Fruit fly (Drosophila melanogaster): ENCODE measurements around the gene primo-2.
A peak's percentile ranks its signal among the peaks of the same experiment; 100 is the strongest.

primo-2 gene

DNA sequence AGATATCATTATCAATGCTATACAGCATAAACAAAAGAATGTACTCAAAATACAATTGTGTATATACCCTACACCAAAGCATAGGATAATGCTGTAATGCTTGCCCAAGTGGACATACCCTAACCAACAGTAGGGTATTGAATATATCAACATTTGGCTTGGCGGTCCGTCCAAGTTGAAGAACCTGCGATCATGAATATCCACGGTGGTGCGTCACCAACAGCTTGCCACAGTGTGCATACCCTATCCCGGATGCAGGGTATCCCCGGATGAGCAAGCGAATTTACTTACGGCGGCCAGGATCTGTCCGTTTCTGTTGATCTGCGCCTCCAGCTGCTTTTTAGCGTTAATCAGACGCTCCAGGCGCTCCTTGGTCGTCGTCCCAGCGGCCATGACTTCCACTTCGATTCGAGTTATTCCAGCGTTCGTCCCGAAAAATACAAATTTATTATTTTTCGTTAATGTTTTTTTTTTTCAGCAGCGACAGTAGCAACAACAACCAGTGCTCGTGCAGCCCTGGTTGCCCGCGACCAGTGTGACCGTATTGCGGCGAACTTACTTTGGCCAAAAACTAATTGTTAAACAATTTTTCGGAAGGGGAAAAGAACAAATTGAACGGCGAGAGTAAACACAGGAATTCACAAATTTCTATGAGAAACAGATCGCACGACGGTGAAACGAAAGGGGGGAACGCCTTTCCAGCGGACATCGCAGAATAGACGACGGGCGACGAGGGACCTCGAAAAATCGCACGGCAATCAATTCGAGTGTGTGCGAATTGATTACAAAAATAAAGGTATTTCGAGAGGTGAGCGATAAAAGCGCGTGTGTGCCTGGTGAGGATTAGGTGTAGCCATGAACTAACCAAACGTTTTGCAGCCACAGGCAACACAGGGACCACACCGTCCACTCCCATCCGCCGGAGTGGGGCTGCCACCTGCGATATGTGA lies 35.2 kb downstream of the primo-2 start, which contains the start of the genes Lkb1 and CG9588 (continued):
- TF ChIP-seq CG8388 (GFP tag; optimal IDR thresholded peaks at IDR 0.05) (peak; percentile 31), CG31388 (GFP tag; optimal IDR thresholded peaks at IDR 0.05) (no peak), Ets65A (GFP tag) (peak; percentile 94), CG3847 (GFP tag; IDR thresholded peaks at IDR 0.05) (peak; percentile 54), CG4404 (GFP tag; IDR thresholded peaks at IDR 0.05) (peak; percentile 60), CG7987 (GFP tag; optimal IDR thresholded peaks at IDR 0.05) (no peak), CG4617 (GFP tag; optimal IDR thresholded peaks at IDR 0.05; ENCODE audit: borderline replicate concordance) (peak; percentile 98), Asciz (GFP tag; optimal IDR thresholded peaks at IDR 0.05) (no peak), Gug (GFP tag; IDR thresholded peaks at IDR 0.05) (peak; percentile 84), CG6791 (GFP tag; IDR thresholded peaks at IDR 0.05; ENCODE audit: partially characterized antibody) (peak; percentile 52; the same call in 2 of the 3 replicates), CG12659 (GFP tag; optimal IDR thresholded peaks at IDR 0.05) (peak; percentile 34), hkb (optimal IDR thresholded peaks at IDR 0.05) (no peak), hkb (GFP tag; IDR thresholded peaks at IDR 0.05) (peak; percentile 78), mam (GFP tag; optimal IDR thresholded peaks at IDR 0.05) (peak; percentile 35), CG6813 (GFP tag; optimal IDR thresholded peaks at IDR 0.05) (no peak), run (tag; optimal IDR thresholded peaks at IDR 0.05) (no peak), chinmo (GFP tag; IDR thresholded peaks at IDR 0.05; ENCODE audit: partially characterized antibody) (no peak), CG2889 (GFP tag; IDR thresholded peaks at IDR 0.05) (peak; percentile 77), CG2199 (GFP tag; IDR thresholded peaks at IDR 0.05) (no peak), CG9609 (GFP tag; optimal IDR thresholded peaks at IDR 0.05) (peak; percentile 66), PHDP (tag; optimal IDR thresholded peaks at IDR 0.05) (no peak), tll (GFP tag; optimal IDR thresholded peaks at IDR 0.05) (no peak), Oli (tag; optimal IDR thresholded peaks at IDR 0.05) (peak; percentile 22), dpn (GFP tag; optimal IDR thresholded peaks at IDR 0.05) (peak; percentile 41 to 60), E2f1 (GFP tag; IDR thresholded peaks at IDR 0.05) (peak; percentile 73), rib (GFP tag; IDR thresholded peaks at IDR 0.05) (no peak), CG18476 (GFP tag; optimal IDR thresholded peaks at IDR 0.05) (peak; percentile 44), peb (GFP tag; IDR thresholded peaks at IDR 0.05) (peak; percentile 66), Fer2 (tag; optimal IDR thresholded peaks at IDR 0.05) (no peak), emc (GFP tag; optimal IDR thresholded peaks at IDR 0.05) (peak; percentile 45), CG10274 (GFP tag; optimal IDR thresholded peaks at IDR 0.05) (no peak), E2f2 (GFP tag; IDR thresholded peaks at IDR 0.05) (peak; percentile 32; the same call in 1 of the 2 replicates), ind (GFP tag; optimal IDR thresholded peaks at IDR 0.05) (peak; percentile 70), gcm (GFP tag; optimal IDR thresholded peaks at IDR 0.05) (no peak), CG8290 (GFP tag; optimal IDR thresholded peaks at IDR 0.05) (no peak), CG8290 (tag; optimal IDR thresholded peaks at IDR 0.05) (peak in 1 of 2 experiments; percentile 73), hb (GFP tag; IDR thresholded peaks at IDR 0.05; ENCODE audit: partially characterized antibody) (no peak), cwo (GFP tag; optimal IDR thresholded peaks at IDR 0.05) (peak; percentile 33), Side (GFP tag; optimal IDR thresholded peaks at IDR 0.05) (peak; percentile 53), sens-2 (GFP tag; IDR thresholded peaks at IDR 0.05) (no peak), Stat92E (GFP tag; optimal IDR thresholded peaks at IDR 0.05) (no peak), knrl (GFP tag; IDR thresholded peaks at IDR 0.05; ENCODE audit: partially characterized antibody) (no peak; the same call in 2 of the 3 replicates), CG11723 (GFP tag; optimal IDR thresholded peaks at IDR 0.05) (peak; percentile 3), Atf-2 (GFP tag; optimal IDR thresholded peaks at IDR 0.05) (peak; percentile 35), bowl (GFP tag; IDR thresholded peaks at IDR 0.05) (0 out of 2 replicates have a peak, but pooled peaks have one; percentile 28), CG15073 (GFP tag; optimal IDR thresholded peaks at IDR 0.05) (no peak), HLHmδ (GFP tag; optimal IDR thresholded peaks at IDR 0.05) (no peak), ato (GFP tag; IDR thresholded peaks at IDR 0.05; ENCODE audit: partially characterized antibody) (no peak)

Data from whole organism, embryonic.